Worm (Caenorhabditis elegans) whole organism, mixed stage, embryonic: ENCODE measurements around the gene T19C3.5.

ENCODE experiments used
- cnd-1 ChIP-seq: fragments of 200-800 bp; sonication (Bioruptor generic); optimal IDR thresholded peaks from 2 replicates; lab custom pipeline; 2018; ENCODE audit warnings: mild to moderate bottlenecking, missing genetic modification characterization, missing compliant biosample characterization
- elt-3 ChIP-seq: fragments of 150-350 bp; optimal IDR thresholded peaks from 2 replicates; lab custom pipeline; 2014; ENCODE audit warnings: missing biosample characterization, missing genetic modification characterization
- lsy-2 ChIP-seq: fragments of 150-350 bp; optimal IDR thresholded peaks from 2 replicates; lab custom pipeline; 2014; ENCODE audit warnings: missing biosample characterization, missing genetic modification characterization
- nhr-12 ChIP-seq: fragments of 150-350 bp; optimal IDR thresholded peaks from 2 replicates; lab custom pipeline; 2014; ENCODE audit warnings: missing biosample characterization, missing genetic modification characterization
- pha-4 ChIP-seq: fragments of 150-350 bp; optimal IDR thresholded peaks from 2 replicates; lab custom pipeline; 2018; ENCODE audit warnings: missing biosample characterization, missing genetic modification reagents, missing genetic modification characterization
- snpc-4 ChIP-seq: fragments of 150-350 bp; optimal IDR thresholded peaks from 2 replicates; lab custom pipeline; 2014; ENCODE audit warnings: missing biosample characterization, missing genetic modification characterization
- sptf-1 ChIP-seq: sonication (generic microtip); optimal IDR thresholded peaks from 2 replicates; lab custom pipeline; 2017; ENCODE audit warnings: mild to moderate bottlenecking, missing genetic modification characterization, moderate library complexity, missing compliant biosample characterization
- ztf-11 ChIP-seq: fragments of 150-350 bp; optimal IDR thresholded peaks from 2 replicates; lab custom pipeline; 2014; ENCODE audit warnings: missing biosample characterization, missing genetic modification characterization

DNA sequence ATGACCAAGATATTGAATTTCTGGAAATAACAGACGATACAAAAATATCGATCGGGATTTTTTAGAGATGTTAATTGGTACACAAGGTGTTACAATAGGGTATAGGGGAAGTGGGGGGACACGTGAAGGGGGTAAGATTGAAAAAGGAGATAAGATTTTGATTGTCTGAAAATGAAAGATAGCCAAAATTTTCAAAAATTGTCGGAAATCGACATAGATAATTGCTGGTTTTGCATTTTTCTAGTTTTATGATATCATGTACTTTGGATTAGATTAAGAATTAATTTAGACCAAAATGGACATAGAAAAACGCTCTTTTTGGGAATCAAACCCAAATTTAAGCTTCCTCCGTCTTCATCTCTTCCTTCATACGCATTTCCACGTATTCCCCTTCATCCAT, at the start of gene T19C3.5:
- TF ChIP-seq nhr-12 (tag; lab: Kevin White, UChicago) = no peak
- TF ChIP-seq pha-4 = no peak
- no peak for TF ChIP-seq elt-3 (tag; lab: Kevin White, UChicago)
- no peak for TF ChIP-seq cnd-1 (tag; lab: Kevin White, UChicago)
- TF ChIP-seq sptf-1 = no peak
- TF ChIP-seq ztf-11 = no peak
- no peak for TF ChIP-seq lsy-2 (tag; lab: Kevin White, UChicago)
- no peak for TF ChIP-seq snpc-4 (tag; lab: Kevin White, UChicago)
